Worm (Caenorhabditis elegans): ENCODE data around the gene F33G12.7.

F33G12.7 gene

ce11 chrII:4993530-4994192, 46.8 kb downstream of the F33G12.7 start, which contains the start of the genes eif-1 and vps-24 (continued):
- TF ChIP-seq ceh-30 (tag; optimal IDR thresholded peaks at IDR 0.05) (no peak), elt-4 (tag; optimal IDR thresholded peaks at IDR 0.05) (no peak), K09A11.1 (tag; optimal IDR thresholded peaks at IDR 0.05; ENCODE audit: insufficient read depth) (no peak), sdc-2 (tag; optimal IDR thresholded peaks at IDR 0.05) (no peak), ceh-14 (tag; optimal IDR thresholded peaks at IDR 0.05) (peak; percentile 16), fkh-10 (GFP tag; optimal IDR thresholded peaks at IDR 0.05) (no peak), fkh-6 (tag; optimal IDR thresholded peaks at IDR 0.05) (no peak), ref-2 (tag; optimal IDR thresholded peaks at IDR 0.05) (no peak), pha-2 (tag; optimal IDR thresholded peaks at IDR 0.05) (no peak), rnt-1 (tag; optimal IDR thresholded peaks at IDR 0.05) (no peak), unc-42 (tag; optimal IDR thresholded peaks at IDR 0.05) (peak; percentile 47), ceh-48 (tag; optimal IDR thresholded peaks at IDR 0.05) (peak; percentile 66), K02D7.2 (tag; optimal IDR thresholded peaks at IDR 0.05) (no peak), ets-4 (tag; optimal IDR thresholded peaks at IDR 0.05) (peak; percentile 27), pat-9 (tag; optimal IDR thresholded peaks at IDR 0.05) (no peak), sox-2 (GFP tag; IDR thresholded peaks at IDR 0.05) (no peak), tbx-7 (tag; optimal IDR thresholded peaks at IDR 0.05) (peak; percentile 2), T23F11.4 (GFP tag; optimal IDR thresholded peaks at IDR 0.05) (no peak), pqm-1 (tag; optimal IDR thresholded peaks at IDR 0.05) (no peak), hlh-13 (GFP tag; optimal IDR thresholded peaks at IDR 0.05) (no peak), ttx-3 (tag; optimal IDR thresholded peaks at IDR 0.05) (no peak), odd-2 (tag; optimal IDR thresholded peaks at IDR 0.05) (no peak), ceh-45 (GFP tag; IDR thresholded peaks at IDR 0.05) (no peak), nhr-11 (tag; optimal IDR thresholded peaks at IDR 0.05) (no peak), nfya-1 (tag; optimal IDR thresholded peaks at IDR 0.05) (peak; percentile 2), ceh-22 (tag; optimal IDR thresholded peaks at IDR 0.05) (no peak), pax-1 (tag; optimal IDR thresholded peaks at IDR 0.05) (no peak), pag-3 (tag; optimal IDR thresholded peaks at IDR 0.05; ENCODE audit: borderline replicate concordance) (no peak), npax-4 (tag; optimal IDR thresholded peaks at IDR 0.05) (no peak), elt-2 (tag; optimal IDR thresholded peaks at IDR 0.05) (no peak), ahr-1 (tag; optimal IDR thresholded peaks at IDR 0.05) (no peak), pros-1 (tag; optimal IDR thresholded peaks at IDR 0.05) (no peak), zip-5 (tag; optimal IDR thresholded peaks at IDR 0.05) (peak; percentile 32), tbx-2 (tag; optimal IDR thresholded peaks at IDR 0.05) (peak; percentile 62), ztf-16 (tag; optimal IDR thresholded peaks at IDR 0.05) (no peak)

DNA sequence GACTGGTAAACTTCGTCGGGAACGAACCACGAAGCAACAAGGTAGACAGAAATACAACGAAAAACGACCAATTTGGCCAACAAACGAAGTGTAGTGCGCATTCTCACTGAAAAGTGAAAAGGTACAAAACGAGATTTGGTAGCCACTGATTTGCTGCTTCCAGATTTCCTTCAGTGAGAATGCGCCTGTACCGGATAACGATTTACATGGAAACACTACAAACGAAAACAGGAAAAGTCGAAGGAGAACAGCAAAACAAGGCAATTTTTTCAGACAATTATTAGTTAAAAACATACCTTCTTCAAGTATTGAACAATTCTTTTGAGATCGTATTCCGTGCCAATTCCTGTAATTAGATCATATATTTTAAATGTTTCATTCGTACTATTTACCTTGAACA, 47.5 kb downstream of the F33G12.7 start, which contains the start of gene pigb-1:
Gene pigb-1 (minus strand): TSS at position 101 of the 400 bp plus-strand sequence.
- no peak for TF ChIP-seq madf-2 (tag; optimal IDR thresholded peaks at IDR 0.05)
- no peak for TF ChIP-seq T23F11.4 (GFP tag; optimal IDR thresholded peaks at IDR 0.05)
- no peak for TF ChIP-seq odd-2 (tag; optimal IDR thresholded peaks at IDR 0.05)
